Worm (Caenorhabditis elegans): ENCODE measurements around the gene K05F1.13.

K05F1.13 gene

DNA sequence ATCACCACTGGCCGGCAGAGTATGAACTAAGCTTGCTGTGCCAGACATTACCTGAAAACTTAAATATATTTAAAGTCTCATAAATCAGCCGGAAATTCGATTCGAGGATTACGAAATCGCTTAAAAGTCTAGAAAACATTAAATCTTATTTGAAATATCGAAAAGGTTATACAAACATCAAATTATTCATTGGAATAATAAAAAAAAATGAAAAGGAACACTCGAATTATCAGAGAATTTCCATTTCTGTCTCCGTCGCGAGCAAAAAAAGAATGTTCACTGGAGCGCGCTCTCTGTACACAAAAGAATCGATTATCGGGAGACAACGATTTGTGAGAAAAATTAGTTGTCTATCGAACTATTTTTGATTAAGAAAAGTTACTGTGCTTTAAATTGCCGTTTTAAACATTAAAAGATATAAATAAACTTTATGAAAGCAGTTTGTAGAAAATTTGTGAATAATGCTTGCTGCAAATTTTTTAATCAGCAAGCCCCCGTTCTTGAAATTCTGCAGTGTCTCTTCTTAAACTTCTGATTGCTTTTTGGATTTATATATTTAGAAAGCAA, 47.3 kb downstream of the K05F1.13 start, which contains the start of gene fzo-1:
TSS of gene fzo-1 (minus strand) at position 51 of the 567 bp plus-strand sequence.
- TF ChIP-seq snpc-4 (tag; optimal IDR thresholded peaks at IDR 0.05) (peak; percentile 29), lsy-12 (tag; optimal IDR thresholded peaks at IDR 0.05) (no peak), ZK546.5 (tag; optimal IDR thresholded peaks at IDR 0.05) (no peak), pha-4 (tag; optimal IDR thresholded peaks at IDR 0.05) (peak; percentile 72), lin-15B (tag; optimal IDR thresholded peaks at IDR 0.05) (peak; percentile 52), nfya-1 (tag; optimal IDR thresholded peaks at IDR 0.05; ENCODE audit: insufficient read depth) (peak; percentile 60), elt-2 (tag; optimal IDR thresholded peaks at IDR 0.05) (peak; percentile 47), fkh-10 (GFP tag; optimal IDR thresholded peaks at IDR 0.05) (peak; percentile 22), tbx-2 (tag; optimal IDR thresholded peaks at IDR 0.05) (no peak), sea-2 (GFP tag; optimal IDR thresholded peaks at IDR 0.05) (no peak), eor-1 (tag; optimal IDR thresholded peaks at IDR 0.05) (no peak)

DNA sequence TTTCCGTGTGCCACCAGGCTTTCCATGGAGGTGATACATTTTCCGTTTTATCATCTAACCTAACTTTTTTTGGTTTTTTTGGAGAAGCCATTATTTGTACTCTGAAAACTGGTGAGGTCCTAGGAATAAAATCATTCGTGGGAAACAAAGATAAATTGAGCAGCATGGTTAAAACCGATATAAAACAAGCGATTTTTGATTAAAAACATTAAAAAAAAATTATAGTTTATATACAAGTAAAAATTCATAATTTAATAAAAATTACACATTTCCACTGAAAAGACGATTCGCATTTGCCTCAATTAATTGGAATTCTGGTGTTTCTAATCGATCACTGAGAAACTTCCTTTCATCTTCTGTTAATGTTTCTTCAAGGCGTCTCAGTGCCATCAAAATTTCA, 49.5 kb downstream of the K05F1.13 start, which contains the start of gene ZK1248.15:
TSS of gene ZK1248.15 (minus strand) at position 101 of the 400 bp plus-strand sequence.
- TF ChIP-seq mdl-1 (tag; optimal IDR thresholded peaks at IDR 0.05) = no peak
- no peak for TF ChIP-seq ceh-9 (tag; optimal IDR thresholded peaks at IDR 0.05)
- TF ChIP-seq nhr-67 (tag; optimal IDR thresholded peaks at IDR 0.05) = no peak

DNA sequence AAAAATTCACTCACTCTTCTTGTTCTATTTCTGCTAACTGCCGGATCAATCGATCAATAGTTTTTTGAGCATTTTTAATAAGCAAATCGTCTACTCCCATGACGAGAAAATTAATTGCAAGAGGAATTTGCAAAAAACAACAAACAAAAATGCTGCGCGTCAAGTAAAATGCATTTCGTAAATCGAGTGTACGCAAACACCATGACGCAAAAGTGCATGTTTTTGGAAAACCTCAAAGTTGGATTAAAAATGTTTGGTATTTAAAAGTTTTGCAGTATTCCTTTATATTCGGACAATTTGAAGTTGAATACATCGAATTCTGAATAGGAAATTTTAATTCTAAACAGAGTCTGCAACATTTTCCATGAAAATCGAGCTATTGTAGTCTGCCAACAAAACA, 50.3 kb downstream of the K05F1.13 start, which contains the start of gene ZK1248.19:
TSS of gene ZK1248.19 (minus strand) at position 188 of the 400 bp plus-strand sequence.
- TF ChIP-seq hmg-11 (tag; optimal IDR thresholded peaks at IDR 0.05) (peak; percentile 42), lin-15B (tag; optimal IDR thresholded peaks at IDR 0.05) (peak; percentile 4), ceh-9 (tag; optimal IDR thresholded peaks at IDR 0.05) (no peak), R02D3.7 (tag; optimal IDR thresholded peaks at IDR 0.05) (peak; percentile 88), ZK546.5 (tag; optimal IDR thresholded peaks at IDR 0.05) (no peak), snpc-4 (tag; optimal IDR thresholded peaks at IDR 0.05) (peak; percentile 0), pha-4 (tag; optimal IDR thresholded peaks at IDR 0.05) (peak; percentile 25), nhr-28 (tag; optimal IDR thresholded peaks at IDR 0.05) (no peak), nfya-1 (tag; optimal IDR thresholded peaks at IDR 0.05; ENCODE audit: insufficient read depth) (peak; percentile 28), ama-1 (optimal IDR thresholded peaks at IDR 0.05) (peak; percentile 6)

Measured in whole organism, L3 larva.